Fruit fly (Drosophila melanogaster) whole organism, embryonic: ENCODE measurements around the gene Karybeta3.

Source experiments
- ATbp ChIP-seq: fragments of 200-800 bp; sonication (Bioruptor generic); optimal IDR thresholded peaks from 2 replicates; lab custom pipeline; 2017; ENCODE audit warnings: missing biosample characterization, mild to moderate bottlenecking, missing genetic modification characterization, missing genetic modification reagents
- B-H2 ChIP-seq: fragments of 200-800 bp; sonication (Bioruptor generic); optimal IDR thresholded peaks from 2 replicates; lab custom pipeline; 2018; ENCODE audit warnings: missing biosample characterization, mild to moderate bottlenecking, missing genetic modification characterization
- CG10147 ChIP-seq: fragments of 200-800 bp; sonication (Bioruptor generic); optimal IDR thresholded peaks from 2 replicates; lab custom pipeline; 2019; ENCODE audit warnings: missing biosample characterization, mild to moderate bottlenecking, missing genetic modification characterization, moderate library complexity
- CG10209 ChIP-seq: fragments of 200-800 bp; sonication (Bioruptor generic); optimal IDR thresholded peaks from 3 replicates; lab custom pipeline; 2017; ENCODE audit warnings: missing biosample characterization, mild to moderate bottlenecking, missing genetic modification characterization, missing genetic modification reagents
- CG11723 ChIP-seq: fragments of 200-800 bp; sonication (Bioruptor generic); optimal IDR thresholded peaks from 2 replicates; lab custom pipeline; 2017; ENCODE audit warnings: missing biosample characterization, mild to moderate bottlenecking, missing genetic modification characterization
- CG12299 ChIP-seq: fragments of 200-800 bp; sonication (Bioruptor generic); optimal IDR thresholded peaks from 2 replicates; lab custom pipeline; 2018; ENCODE audit warnings: missing biosample characterization, mild to moderate bottlenecking, missing genetic modification characterization
- CG12744 ChIP-seq: fragments of 200-800 bp; sonication (Bioruptor generic); optimal IDR thresholded peaks from 2 replicates; lab custom pipeline; 2016; ENCODE audit warnings: missing biosample characterization, missing genetic modification characterization
- CG12769 ChIP-seq: fragments of 200-800 bp; sonication (Bioruptor generic); optimal IDR thresholded peaks from 2 replicates; lab custom pipeline; 2019; ENCODE audit warnings: missing biosample characterization, mild to moderate bottlenecking, missing genetic modification characterization, moderate library complexity
- CG14710 ChIP-seq: fragments of 200-800 bp; sonication (Bioruptor generic); optimal IDR thresholded peaks from 3 replicates; lab custom pipeline; 2019; ENCODE audit warnings: missing biosample characterization, mild to moderate bottlenecking, missing genetic modification characterization, moderate library complexity
- CG2202 ChIP-seq: fragments of 200-800 bp; sonication (Bioruptor generic); optimal IDR thresholded peaks from 2 replicates; lab custom pipeline; 2018; ENCODE audit warnings: missing biosample characterization, mild to moderate bottlenecking, missing genetic modification characterization
- CG31365 ChIP-seq: fragments of 200-800 bp; sonication (Bioruptor generic); optimal IDR thresholded peaks from 2 replicates; lab custom pipeline; 2018; ENCODE audit warnings: missing biosample characterization, mild to moderate bottlenecking, missing genetic modification characterization
- CG3281 ChIP-seq: fragments of 200-800 bp; sonication (Bioruptor generic); optimal IDR thresholded peaks from 3 replicates; lab custom pipeline; 2017; ENCODE audit warnings: missing biosample characterization, mild to moderate bottlenecking, missing genetic modification characterization
- CG5953 ChIP-seq: fragments of 200-800 bp; sonication (Bioruptor generic); IDR thresholded peaks from 2 replicates; pipeline ENCODE4 v1.3.6; 2022; ENCODE audit warnings: missing biosample characterization, missing genetic modification characterization
- CHES-1-like ChIP-seq: fragments of 200-800 bp; sonication (Bioruptor generic); optimal IDR thresholded peaks from 2 replicates; lab custom pipeline; 2016; ENCODE audit warnings: missing biosample characterization, missing genetic modification characterization
- CrebB ChIP-seq: fragments of 200-800 bp; sonication (Bioruptor generic); optimal IDR thresholded peaks from 3 replicates; lab custom pipeline; 2018; ENCODE audit warnings: missing biosample characterization, mild to moderate bottlenecking, missing genetic modification characterization
- Dek ChIP-seq: fragments of 200-800 bp; sonication (Bioruptor generic); optimal IDR thresholded peaks from 3 replicates; lab custom pipeline; 2019; ENCODE audit warnings: missing biosample characterization, mild to moderate bottlenecking, missing genetic modification characterization, moderate library complexity
- Dip3 ChIP-seq: fragments of 200-800 bp; sonication (Bioruptor generic); optimal IDR thresholded peaks from 3 replicates; lab custom pipeline; 2016; ENCODE audit warnings: missing biosample characterization, missing genetic modification characterization
- Eip74EF ChIP-seq, 2 experiments: fragments of 200-800 bp in 1 of 2; fragments of >200 bp in 1 of 2; sonication (Bioruptor generic) in 1 of 2; optimal IDR thresholded peaks; 2 replicates each; lab custom pipeline; 2017 to 2019; ENCODE audit warnings: missing biosample characterization in 2 of 2, missing genetic modification characterization in 2 of 2, mild to moderate bottlenecking in 1 of 2, moderate library complexity in 1 of 2
- Hr39 ChIP-seq: fragments of >200 bp; optimal IDR thresholded peaks from 2 replicates; lab custom pipeline; 2017
- NFAT ChIP-seq: fragments of 200-800 bp; sonication (Bioruptor generic); IDR thresholded peaks from 2 replicates; pipeline ENCODE4 v1.3.6; 2022; ENCODE audit warnings: missing biosample characterization, missing genetic modification characterization
- Nf-YC ChIP-seq: fragments of 200-800 bp; optimal IDR thresholded peaks from 3 replicates; lab custom pipeline; 2019; ENCODE audit warnings: missing biosample characterization, mild to moderate bottlenecking, missing genetic modification characterization, moderate library complexity
- NfI ChIP-seq: fragments of 200-800 bp; sonication (Bioruptor generic); optimal IDR thresholded peaks from 3 replicates; lab custom pipeline; 2018; ENCODE audit warnings: missing biosample characterization, mild to moderate bottlenecking, missing genetic modification characterization, moderate library complexity
- Rfx ChIP-seq: fragments of 200-800 bp; sonication (Bioruptor generic); IDR thresholded peaks from 2 replicates; pipeline ENCODE4 v1.3.6; 2022; ENCODE audit warnings: missing biosample characterization, missing genetic modification characterization
- Six4 ChIP-seq: fragments of 200-800 bp; sonication (Bioruptor generic); optimal IDR thresholded peaks from 2 replicates; lab custom pipeline; 2016; ENCODE audit warnings: missing biosample characterization, missing genetic modification characterization
- Xrp1 ChIP-seq: fragments of 200-800 bp; sonication (Bioruptor generic); IDR thresholded peaks from 2 replicates; pipeline ENCODE4 v1.3.6; 2022; ENCODE audit warnings: missing biosample characterization, missing genetic modification characterization
- al ChIP-seq: fragments of 200-800 bp; sonication (Bioruptor generic); IDR thresholded peaks from 2 replicates; pipeline ENCODE4 v1.3.6; 2022; ENCODE audit warnings: missing biosample characterization, missing genetic modification characterization
- cwo ChIP-seq: fragments of 200-800 bp; sonication (Bioruptor generic); optimal IDR thresholded peaks from 3 replicates; lab custom pipeline; 2017; ENCODE audit warnings: missing biosample characterization, missing genetic modification characterization, mild to moderate bottlenecking, moderate library complexity, missing genetic modification reagents
- dimm ChIP-seq: fragments of 200-800 bp; sonication (Bioruptor generic); IDR thresholded peaks from 2 replicates; pipeline ENCODE4 v1.3.6; 2022; ENCODE audit warnings: missing biosample characterization, missing genetic modification characterization
- ewg ChIP-seq: fragments of 200-800 bp; sonication (Bioruptor generic); optimal IDR thresholded peaks from 3 replicates; lab custom pipeline; 2017; ENCODE audit warnings: mild to moderate bottlenecking, missing biosample characterization, missing genetic modification reagents, missing genetic modification characterization
- gcm ChIP-seq: fragments of 200-800 bp; sonication (Bioruptor generic); optimal IDR thresholded peaks from 2 replicates; lab custom pipeline; 2019; ENCODE audit warnings: missing biosample characterization, mild to moderate bottlenecking, missing genetic modification characterization, moderate library complexity
- gro ChIP-seq: fragments of 200-800 bp; sonication (Bioruptor generic); optimal IDR thresholded peaks from 2 replicates; lab custom pipeline; 2016; ENCODE audit warnings: missing biosample characterization, missing genetic modification characterization
- ham ChIP-seq: fragments of 200-800 bp; sonication (Bioruptor generic); IDR thresholded peaks from 2 replicates; pipeline ENCODE4 v1.3.6; 2022; ENCODE audit warnings: missing biosample characterization, missing genetic modification characterization
- hth ChIP-seq: fragments of >200 bp; optimal IDR thresholded peaks from 2 replicates; lab custom pipeline; 2017; ENCODE audit warnings: inconsistent platforms
- jigr1 ChIP-seq: fragments of 200-800 bp; sonication (Bioruptor generic); IDR thresholded peaks from 3 replicates; pipeline ENCODE4 v1.3.6; 2022; ENCODE audit warnings: missing biosample characterization, missing genetic modification characterization
- kay ChIP-seq: fragments of 200-800 bp; sonication (Bioruptor generic); optimal IDR thresholded peaks from 2 replicates; lab custom pipeline; 2016; ENCODE audit warnings: missing biosample characterization, missing genetic modification characterization
- mirr ChIP-seq: fragments of 200-800 bp; sonication (Bioruptor generic); optimal IDR thresholded peaks from 3 replicates; lab custom pipeline; 2018; ENCODE audit warnings: missing biosample characterization, mild to moderate bottlenecking, missing genetic modification characterization
- nerfin-1 ChIP-seq: fragments of 200-800 bp; sonication (Bioruptor generic); optimal IDR thresholded peaks from 3 replicates; lab custom pipeline; 2019; ENCODE audit warnings: missing biosample characterization, mild to moderate bottlenecking, missing genetic modification characterization, moderate library complexity
- nerfin-2 ChIP-seq: fragments of 200-800 bp; sonication (Bioruptor generic); IDR thresholded peaks from 2 replicates; pipeline ENCODE4 v1.3.6; 2022; ENCODE audit warnings: missing biosample characterization, missing genetic modification characterization; ENCODE audit not compliant: partially characterized antibody
- pb ChIP-seq: fragments of 200-800 bp; sonication (Bioruptor generic); optimal IDR thresholded peaks from 3 replicates; lab custom pipeline; 2016; ENCODE audit warnings: missing biosample characterization, missing genetic modification characterization
- pho ChIP-seq: fragments of 200-800 bp; sonication (Bioruptor generic); optimal IDR thresholded peaks from 2 replicates; lab custom pipeline; 2016; ENCODE audit warnings: missing biosample characterization, missing genetic modification characterization
- ranshi ChIP-seq: fragments of 200-800 bp; sonication (Bioruptor generic); IDR thresholded peaks from 2 replicates; pipeline ENCODE4 v1.3.6; 2022; ENCODE audit warnings: missing biosample characterization, missing genetic modification characterization
- scrt ChIP-seq: fragments of 200-800 bp; sonication (Bioruptor generic); optimal IDR thresholded peaks from 2 replicates; lab custom pipeline; 2018; ENCODE audit warnings: missing biosample characterization, mild to moderate bottlenecking, missing genetic modification characterization, moderate library complexity
- zen ChIP-seq: fragments of 200-800 bp; sonication (Bioruptor generic); optimal IDR thresholded peaks from 3 replicates; lab custom pipeline; 2018; ENCODE audit warnings: missing biosample characterization, mild to moderate bottlenecking, missing genetic modification characterization, moderate library complexity
- zfh1 ChIP-seq: fragments of 200-800 bp; sonication (Bioruptor generic); IDR thresholded peaks from 3 replicates; pipeline ENCODE4 v1.3.6; 2022; ENCODE audit warnings: missing biosample characterization, missing genetic modification characterization

The Karybeta3 gene

DNA sequence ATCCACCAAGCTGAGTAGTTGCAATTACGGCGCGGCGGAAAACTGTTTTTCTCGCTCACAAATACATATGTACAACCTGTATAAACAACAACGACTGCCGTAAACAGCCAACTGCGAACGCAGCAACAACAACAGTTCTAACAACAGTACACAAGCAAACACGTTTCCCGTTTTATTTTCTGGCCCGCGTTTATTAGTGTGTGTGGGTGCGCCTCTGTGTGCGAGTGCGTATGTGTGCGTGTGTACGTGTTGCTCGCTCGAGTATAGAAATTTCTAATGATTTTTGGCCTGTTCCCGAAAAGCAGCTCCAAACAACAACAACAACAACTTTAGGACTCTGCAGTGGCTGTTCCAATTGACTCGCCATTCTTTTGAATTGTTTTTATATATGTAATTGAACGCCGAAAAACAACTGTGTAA, 11.0 kb downstream of the Karybeta3 start (continued):
- TF ChIP-seq CG10147 (GFP tag; lab: Kevin White, UChicago) (peak; percentile 25), CHES-1-like (GFP tag; lab: Kevin White, UChicago) (peak; percentile 4), CG12769 (peak; percentile 72), CG10209 (GFP tag; lab: Kevin White, UChicago) (no peak), gcm (GFP tag; lab: Kevin White, UChicago) (no peak), pb (GFP tag; lab: Kevin White, UChicago) (no peak), ranshi (no peak), CG12744 (GFP tag; lab: Kevin White, UChicago) (no peak), ewg (GFP tag; lab: Kevin White, UChicago) (no peak), pho (GFP tag; lab: Kevin White, UChicago) (no peak), ham (GFP tag; lab: Robert Waterston, UW) (no peak), mirr (GFP tag; lab: Kevin White, UChicago) (peak; percentile 10), CrebB (peak; percentile 28), CG5953 (GFP tag; lab: Robert Waterston, UW) (no peak), B-H2 (GFP tag; lab: Kevin White, UChicago) (peak; percentile 16), Eip74EF (GFP tag; optimal IDR thresholded peaks at IDR 0.05; lab: Kevin White, UChicago) (peak in 1 of 2 experiments; percentile 11), CG11723 (peak; percentile 60), CG31365 (no peak), Dip3 (GFP tag; lab: Kevin White, UChicago) (no peak), nerfin-1 (tag; lab: Kevin White, UChicago) (no peak), al (GFP tag; lab: Robert Waterston, UW) (no peak), CG2202 (tag; lab: Kevin White, UChicago) (no peak), CG14710 (tag; lab: Kevin White, UChicago) (no peak), Rfx (GFP tag; lab: Robert Waterston, UW) (peak; percentile 54), zfh1 (GFP tag; lab: Robert Waterston, UW) (peak; percentile 42; the same call in 1 of the 3 replicates), Hr39 (lab: Kevin White, UChicago) (no peak), Dek (tag; lab: Kevin White, UChicago) (no peak), CG3281 (GFP tag; lab: Kevin White, UChicago) (peak; percentile 4), ATbp (peak; percentile 8), dimm (no peak), zen (peak; percentile 13), nerfin-2 (GFP tag; lab: Robert Waterston, UW) (no peak), Nf-YC (tag; lab: Kevin White, UChicago) (no peak), Xrp1 (GFP tag; lab: Robert Waterston, UW) (peak; percentile 37), scrt (GFP tag; lab: Kevin White, UChicago) (peak; percentile 64), NfI (GFP tag; lab: Kevin White, UChicago) (peak; percentile 5), Six4 (no peak), NFAT (peak; percentile 44; the same call in 1 of the 2 replicates), kay (GFP tag; lab: Kevin White, UChicago) (no peak), jigr1 (GFP tag; lab: Robert Waterston, UW) (no peak), gro (GFP tag; lab: Kevin White, UChicago) (no peak), hth (no peak), CG12299 (tag; lab: Kevin White, UChicago) (peak; percentile 39), cwo (GFP tag; lab: Kevin White, UChicago) (peak; percentile 31)
